Worm (Caenorhabditis elegans) whole organism, midembryonic: ENCODE measurements around the gene srt-63.

Experiments used
- T22C8.4 ChIP-seq: fragments of 200-800 bp; sonication (Bioruptor generic); IDR thresholded peaks from 2 replicates; pipeline ENCODE4 v1.3.6; 2022; ENCODE audit warnings: missing genetic modification characterization, missing compliant biosample characterization
- flt-1 ChIP-seq: fragments of 200-800 bp; sonication (Bioruptor generic); IDR thresholded peaks from 2 replicates; pipeline ENCODE4 v1.3.6; 2022; ENCODE audit warnings: missing genetic modification characterization, missing compliant biosample characterization
- klf-2 ChIP-seq: fragments of 200-800 bp; sonication (Bioruptor generic); conservative IDR thresholded peaks from 2 replicates; pipeline ENCODE4 v1.3.6; 2022; ENCODE audit warnings: missing genetic modification reagents, missing genetic modification characterization, missing compliant biosample characterization
- ref-1 ChIP-seq: fragments of 200-800 bp; sonication (Bioruptor generic); conservative IDR thresholded peaks from 2 replicates; pipeline ENCODE4 v1.3.6; 2022; ENCODE audit warnings: missing genetic modification reagents, missing genetic modification characterization, missing compliant biosample characterization
- tab-1 ChIP-seq: fragments of 200-800 bp; sonication (Bioruptor generic); IDR thresholded peaks from 2 replicates; pipeline ENCODE4 v1.3.6; 2022; ENCODE audit warnings: missing genetic modification characterization, missing compliant biosample characterization

DNA sequence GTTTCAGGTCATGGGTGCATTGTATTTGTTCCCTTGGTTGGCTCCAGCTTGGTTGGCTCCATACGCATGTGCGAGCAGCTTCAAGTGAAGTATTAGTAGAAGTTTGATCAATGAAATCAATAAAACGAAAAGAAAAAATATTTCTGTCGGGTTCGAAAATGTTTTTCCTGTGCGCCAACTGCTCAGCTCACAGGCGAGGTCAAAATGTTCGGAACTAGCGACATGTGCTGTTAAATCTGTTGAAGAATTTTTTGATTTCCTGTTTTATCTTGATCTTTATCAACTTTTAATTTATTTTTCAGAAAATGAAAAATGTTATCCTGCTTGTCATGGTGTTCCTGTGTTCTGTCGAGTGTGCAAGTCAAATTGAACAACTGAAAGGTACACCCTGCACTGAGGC is 25.6 kb upstream of the srt-63 start, which contains the start of gene T28A11.25:
- TF ChIP-seq T22C8.4 (no peak), klf-2 (GFP tag; lab: Robert Waterston, UW) (no peak), tab-1 (GFP tag; lab: Robert Waterston, UW) (no peak), ref-1 (GFP tag; lab: Robert Waterston, UW) (no peak), flt-1 (GFP tag; lab: Robert Waterston, UW) (no peak)
